Fruit fly (Drosophila melanogaster) S2 (cell line): Measurements from ENCODE around the gene Nup153.
A peak's percentile ranks its signal among the peaks of the same experiment; 100 is the strongest.

Experiments used
- CG8478 ChIP-seq: fragments of >200 bp; optimal IDR thresholded peaks from 2 replicates; lab custom pipeline; 2018
- CTCF ChIP-seq, 2 experiments: fragments of >200 bp; optimal IDR thresholded peaks; 2 replicates each; lab custom pipeline; 2018

Nup153 gene

DNA sequence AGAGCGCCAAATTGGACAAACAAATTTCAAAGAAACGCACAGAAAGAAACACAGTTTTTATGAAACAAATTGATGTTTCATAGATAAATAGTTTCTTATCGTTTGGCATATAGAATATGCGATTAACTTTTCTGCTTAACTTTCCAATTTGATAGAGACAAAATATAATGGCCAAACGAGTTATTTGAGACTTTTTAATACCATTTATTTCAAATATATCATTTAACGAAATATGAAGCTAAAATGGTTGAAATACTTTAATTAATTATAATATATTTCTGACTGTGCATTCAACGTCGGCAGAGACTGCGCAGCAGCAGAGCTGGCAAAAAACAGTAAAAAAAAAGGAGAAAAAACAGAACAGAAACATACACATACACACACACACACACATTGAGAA lies 13.5 kb upstream of the Nup153 start:
- TF ChIP-seq CG8478 (no peak), CTCF (optimal IDR thresholded peaks at IDR 0.05; lab: Kevin White, UChicago) (no peak)

DNA sequence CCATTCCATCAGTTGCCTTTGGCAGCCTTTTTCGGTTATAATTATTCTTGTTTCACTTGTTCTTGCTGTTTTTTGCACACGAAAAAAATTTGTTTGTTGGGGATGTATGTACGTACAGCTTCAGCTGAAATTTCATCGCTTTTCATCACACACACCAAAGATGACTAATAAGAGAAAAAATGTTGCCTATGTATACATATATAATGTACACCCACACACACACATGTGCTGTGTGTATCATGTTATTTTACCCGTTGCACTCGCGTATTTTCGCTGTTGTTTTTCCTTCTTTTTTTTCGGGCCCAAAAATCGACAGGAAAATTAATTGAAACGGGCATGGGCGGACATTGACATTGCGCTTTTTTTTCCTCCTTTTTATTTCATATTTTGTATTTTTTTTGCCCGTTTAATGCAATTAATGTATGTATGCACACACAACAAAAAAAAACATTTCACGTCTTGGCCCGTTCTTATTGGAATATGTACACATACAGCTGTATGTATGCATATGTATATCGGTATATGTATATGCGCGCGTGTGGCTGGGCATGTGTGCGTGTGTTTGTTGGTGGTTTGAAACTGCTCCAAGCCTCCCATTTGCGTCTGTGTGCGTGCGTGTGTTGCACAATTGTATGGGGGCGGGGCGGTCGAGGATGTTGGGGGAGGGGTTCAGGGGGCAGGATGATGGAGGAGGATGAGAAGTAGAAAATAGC lies 12.7 kb upstream of the Nup153 start:
- TF ChIP-seq CG8478 = no peak
- TF ChIP-seq CTCF (optimal IDR thresholded peaks at IDR 0.05; lab: Kevin White, UChicago) = no peak

DNA sequence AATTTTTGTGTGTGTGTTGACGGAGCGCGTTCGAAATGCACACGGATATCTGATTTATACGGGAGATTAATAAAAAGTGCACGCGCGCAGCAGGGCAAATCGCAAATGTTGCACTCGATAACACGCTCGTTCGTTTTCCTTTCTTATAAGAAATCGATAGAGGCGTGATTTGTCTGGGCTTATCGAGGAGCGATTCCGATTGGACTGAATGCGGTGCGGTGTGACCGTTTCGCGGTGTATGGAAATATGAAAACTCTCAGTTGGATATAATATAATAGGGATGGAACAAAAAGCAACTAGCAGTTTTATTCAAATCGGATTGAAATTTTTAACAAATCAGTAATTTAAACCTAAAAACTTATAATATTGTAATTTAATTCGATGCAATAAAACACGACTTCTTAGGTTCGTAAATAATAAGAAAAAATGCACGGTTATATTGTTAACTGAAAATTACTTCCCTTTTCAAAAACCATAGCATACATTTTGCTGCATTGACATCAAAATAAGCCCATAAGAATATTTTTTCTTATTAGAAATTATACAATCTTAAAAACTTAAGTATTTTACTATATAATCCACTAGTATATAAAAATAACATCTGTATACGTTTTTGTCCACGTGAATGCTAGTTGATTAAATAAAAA lies 11.9 kb upstream of the Nup153 start, which contains the start of gene CanA-14F:
CanA-14F (minus strand) TSS at position 152 of the 647 bp plus-strand sequence.
- no peak for TF ChIP-seq CTCF (optimal IDR thresholded peaks at IDR 0.05; lab: Kevin White, UChicago)
- TF ChIP-seq CG8478 = no peak

DNA sequence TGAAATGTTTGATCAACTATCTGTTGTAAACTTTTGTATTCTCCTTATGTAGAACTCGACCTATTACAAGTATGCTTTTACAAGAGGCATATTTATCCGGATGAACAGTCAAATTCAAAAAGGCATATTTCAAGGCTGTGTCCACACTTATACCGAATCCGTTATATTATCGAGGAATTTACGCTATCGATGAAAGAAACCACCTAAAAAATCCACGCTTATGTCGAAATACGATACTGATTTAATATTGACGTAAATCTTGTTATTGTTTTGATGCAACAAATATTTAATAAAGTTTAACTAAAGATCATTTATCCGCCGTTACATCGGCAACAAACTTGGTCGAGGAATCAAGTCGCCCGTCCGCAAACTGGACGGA lies 11.4 kb upstream of the Nup153 start, which contains the start of gene CG13014:
CG13014 (plus strand) TSS at position 206 of the 379 bp plus-strand sequence.
- TF ChIP-seq CG8478 (no peak), CTCF (optimal IDR thresholded peaks at IDR 0.05; lab: Kevin White, UChicago) (no peak)

DNA sequence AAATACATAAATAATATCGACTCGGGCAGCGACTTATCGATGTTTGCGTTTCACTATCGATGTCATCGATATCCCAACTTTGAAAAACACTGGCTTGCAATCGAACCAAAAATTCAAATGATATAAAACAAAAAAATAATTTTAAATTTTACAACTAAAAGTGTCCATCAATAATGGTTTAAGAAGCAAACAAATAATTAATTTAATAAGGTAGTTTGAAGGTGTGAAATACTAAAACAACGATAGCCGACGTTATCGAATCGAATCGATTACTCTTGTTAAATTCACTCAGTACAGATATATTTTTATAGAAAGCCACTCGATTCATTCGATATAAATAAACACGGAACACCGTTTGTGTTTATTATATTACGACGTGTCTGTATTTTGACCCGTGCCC lies 5.6 kb upstream of the Nup153 start, which contains the start of the genes SMC3 and Ubc7:
SMC3 (minus strand) TSS at position 22 of the 400 bp plus-strand sequence.
Ubc7 (plus strand) TSS at position 260 of the 400 bp plus-strand sequence.
- TF ChIP-seq CG8478 (no peak), CTCF (optimal IDR thresholded peaks at IDR 0.05; lab: Kevin White, UChicago) (no peak)

DNA sequence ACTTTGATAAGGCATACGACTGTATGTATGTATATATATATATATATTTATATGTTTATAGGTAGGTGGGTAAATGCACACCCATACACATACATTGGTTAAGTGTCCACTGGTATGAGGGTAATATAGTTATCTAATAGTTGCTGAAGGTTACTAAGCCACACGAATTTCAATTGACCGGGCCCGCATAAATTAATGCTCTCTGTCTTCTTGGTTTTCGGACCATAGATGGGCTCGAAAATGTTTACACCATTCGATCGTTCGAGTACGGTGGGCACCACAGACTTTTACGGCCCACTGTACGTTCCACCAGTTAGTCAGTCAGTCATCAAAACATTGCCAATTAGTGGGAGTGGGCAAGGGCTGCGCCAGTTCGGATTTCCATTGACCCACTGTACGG lies 3.6 kb upstream of the Nup153 start:
- TF ChIP-seq CG8478 (no peak), CTCF (optimal IDR thresholded peaks at IDR 0.05; lab: Kevin White, UChicago) (no peak)

DNA sequence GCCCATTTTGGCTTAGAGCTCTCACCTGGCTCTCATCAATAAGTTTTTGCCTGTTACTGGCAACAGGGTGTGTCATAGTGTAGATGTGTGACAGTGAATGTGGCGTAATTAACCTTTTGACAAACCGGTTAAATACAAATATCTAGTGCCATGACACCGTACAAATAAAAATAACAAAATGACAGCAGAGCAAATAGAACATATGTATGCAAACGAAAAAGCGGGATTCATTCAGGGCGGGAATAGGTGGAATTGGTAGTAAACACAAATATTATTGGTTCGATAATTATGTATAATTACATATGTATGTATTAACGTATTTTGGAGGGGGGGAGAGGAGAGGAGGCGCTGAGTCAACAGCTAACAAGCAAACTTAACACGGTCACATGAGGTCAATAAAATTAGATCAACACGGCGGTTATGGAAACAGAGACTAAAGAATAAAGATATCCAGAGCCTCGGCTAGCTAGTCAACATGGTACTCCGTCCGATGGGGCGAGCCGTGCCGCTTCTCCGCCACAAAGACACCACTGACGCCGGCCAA lies 2.7 kb upstream of the Nup153 start:
- TF ChIP-seq CG8478 (no peak), CTCF (optimal IDR thresholded peaks at IDR 0.05; lab: Kevin White, UChicago) (no peak)

DNA sequence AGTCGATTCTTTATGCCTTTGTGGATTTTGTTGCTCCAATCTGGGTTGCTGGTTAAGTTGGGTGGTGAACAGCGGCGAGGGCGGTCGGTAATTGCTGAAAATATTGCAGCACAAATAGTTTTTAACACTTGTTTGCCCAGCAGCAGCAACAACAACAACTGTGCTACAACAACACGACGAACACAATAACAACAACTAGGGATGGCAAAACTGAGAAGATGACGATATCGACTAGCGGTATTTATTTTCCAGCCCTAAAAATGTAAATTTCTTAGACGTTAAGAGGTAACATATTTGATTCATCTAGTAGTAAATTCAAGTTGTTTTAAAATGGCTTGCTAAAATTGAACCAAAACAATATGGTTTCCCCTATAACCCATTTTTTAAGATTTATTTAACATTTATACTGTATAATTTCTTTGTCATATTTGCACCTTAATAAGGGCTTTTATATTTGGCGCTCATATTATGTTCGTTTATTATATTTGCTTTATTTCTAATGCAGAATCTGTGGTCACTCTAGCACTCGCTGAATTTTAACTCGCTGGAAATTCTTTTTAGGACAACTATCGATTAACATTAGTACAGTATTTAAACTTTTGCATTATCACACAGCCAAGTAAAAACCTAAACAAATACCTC lies 584 bp upstream of the Nup153 start:
- TF ChIP-seq CG8478 = no peak
- no peak for TF ChIP-seq CTCF (optimal IDR thresholded peaks at IDR 0.05; lab: Kevin White, UChicago)

DNA sequence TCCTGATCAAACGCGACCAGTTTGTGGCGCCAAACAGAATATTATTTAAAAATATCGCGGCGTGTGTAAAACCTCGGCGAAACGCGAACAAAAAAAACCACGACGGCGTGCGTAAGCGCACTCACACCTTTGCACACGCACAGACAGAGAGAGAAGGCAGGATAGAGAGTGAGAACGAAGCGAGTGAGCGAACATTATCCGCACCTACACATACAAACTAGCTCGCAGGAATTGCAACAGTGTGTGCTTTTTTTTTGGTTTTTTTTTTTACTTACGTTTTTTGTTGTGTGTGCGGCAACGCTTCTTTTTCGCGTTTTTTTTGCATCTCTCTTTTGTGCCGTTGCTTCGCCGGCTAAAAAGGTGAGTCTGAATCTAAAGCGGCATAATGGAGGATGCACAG lies 729 bp downstream of the Nup153 start:
- no peak for TF ChIP-seq CG8478
- TF ChIP-seq CTCF (optimal IDR thresholded peaks at IDR 0.05; lab: Kevin White, UChicago) = no peak

DNA sequence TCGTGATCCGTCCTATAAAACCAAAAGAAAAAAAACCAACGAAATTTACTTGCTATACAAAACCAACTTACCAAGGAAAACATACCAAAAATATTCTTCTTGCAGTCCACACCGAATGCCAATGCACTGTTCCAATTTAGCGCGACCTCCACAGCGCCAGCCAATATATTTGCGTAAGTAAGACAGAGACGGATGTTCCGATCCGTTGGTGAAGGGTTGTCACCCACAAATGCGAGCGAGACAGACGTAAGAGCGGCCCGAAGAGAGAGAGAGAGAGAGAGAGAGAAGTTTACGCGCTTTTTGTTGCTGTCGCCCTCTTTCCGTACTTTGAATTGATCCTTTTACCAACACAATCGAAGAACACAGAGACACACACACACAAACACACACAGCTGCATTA lies 8.8 kb downstream of the Nup153 start:
- TF ChIP-seq CTCF (optimal IDR thresholded peaks at IDR 0.05; lab: Kevin White, UChicago) (no peak), CG8478 (no peak)

DNA sequence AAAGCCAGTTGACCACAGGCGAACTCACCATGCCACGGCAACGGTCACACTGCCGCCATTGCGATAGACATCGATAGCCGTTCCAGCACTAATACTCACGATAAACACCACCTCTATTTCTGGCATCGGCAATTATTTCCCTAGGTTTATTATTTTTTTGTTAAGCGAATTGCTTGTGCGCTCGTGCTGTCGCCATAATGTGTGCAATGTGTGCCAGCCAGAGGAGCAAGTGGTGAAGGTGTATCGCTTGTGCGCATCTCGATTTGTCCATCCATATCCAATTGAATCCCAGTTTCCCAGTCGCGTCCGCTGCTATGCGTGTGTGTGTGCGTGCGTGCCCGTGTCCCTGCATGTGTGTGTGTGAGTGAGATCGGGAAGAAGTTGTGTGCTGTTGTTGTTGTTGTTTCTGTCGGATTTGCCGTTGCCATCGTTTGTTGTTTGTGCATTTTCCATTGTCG lies 11.6 kb downstream of the Nup153 start, which contains the start of gene mbt:
mbt (plus strand) TSS at position 85 of the 458 bp plus-strand sequence.
- peak; percentile 9 to 31 for TF ChIP-seq CTCF (optimal IDR thresholded peaks at IDR 0.05; lab: Kevin White, UChicago)
- no peak for TF ChIP-seq CG8478

DNA sequence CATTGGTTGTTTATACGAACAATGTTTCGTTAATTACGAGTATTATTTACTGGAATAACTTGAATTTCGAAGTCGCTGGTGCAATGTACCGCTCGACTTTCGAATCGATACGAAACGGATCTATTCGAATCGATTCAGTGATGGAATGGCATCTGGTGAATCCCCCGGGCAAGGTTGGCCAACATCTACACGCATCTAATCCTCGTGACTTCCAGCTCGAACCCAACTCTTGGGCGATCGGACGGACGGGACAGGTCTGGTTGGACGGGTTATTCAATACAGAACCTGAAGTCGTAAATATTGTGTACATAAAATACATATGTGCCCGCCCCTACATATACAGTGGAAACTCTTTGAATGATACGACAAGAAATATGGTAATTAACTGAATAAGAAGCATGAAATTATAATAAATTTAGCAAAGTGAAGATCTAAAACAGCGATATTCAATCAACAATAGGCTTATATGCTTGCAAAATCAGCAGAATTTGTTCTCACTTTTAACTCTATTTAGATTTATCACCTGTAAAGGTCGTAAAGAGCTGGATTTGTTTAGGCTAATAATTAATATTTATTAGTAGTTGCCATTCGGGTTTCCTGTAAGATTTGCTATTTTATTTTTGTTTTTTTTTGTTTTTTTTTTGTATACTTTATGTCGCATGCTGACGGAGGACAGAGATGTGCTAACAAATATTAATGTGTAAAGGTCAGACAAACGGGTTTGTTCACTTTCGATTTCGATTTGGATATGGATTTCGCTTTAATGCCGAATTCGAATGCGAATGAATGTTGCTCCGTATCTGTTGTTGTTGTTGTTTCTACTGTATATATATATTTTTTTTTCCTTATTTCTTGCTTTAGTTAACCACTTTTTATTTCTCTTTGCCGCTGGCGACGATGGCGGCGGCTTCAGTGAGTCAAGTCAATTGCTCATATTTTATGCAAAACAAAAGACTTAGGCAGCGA lies 18.0 kb downstream of the Nup153 start:
- no peak for TF ChIP-seq CTCF (optimal IDR thresholded peaks at IDR 0.05; lab: Kevin White, UChicago)
- no peak for TF ChIP-seq CG8478

DNA sequence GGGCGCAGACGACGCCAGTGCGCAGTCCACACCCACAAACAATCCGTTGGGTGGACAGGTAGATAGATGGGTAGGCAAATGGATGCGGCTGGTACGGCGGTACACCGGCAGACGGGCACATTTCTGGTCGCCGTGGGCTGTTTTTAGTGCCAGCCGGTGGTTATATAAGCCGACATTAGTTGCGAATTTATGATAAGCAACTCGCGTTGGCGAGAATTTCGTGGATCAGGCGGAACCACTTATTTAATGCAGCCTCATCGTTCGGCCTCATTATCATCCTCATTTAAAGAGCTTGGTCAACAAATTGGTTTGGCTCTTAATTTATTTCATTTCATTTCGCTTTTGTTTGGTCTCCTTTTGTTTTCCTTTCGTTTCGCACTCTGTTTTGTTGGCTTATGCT lies 19.7 kb downstream of the Nup153 start:
- TF ChIP-seq CTCF (optimal IDR thresholded peaks at IDR 0.05; lab: Kevin White, UChicago) (no peak), CG8478 (no peak)

DNA sequence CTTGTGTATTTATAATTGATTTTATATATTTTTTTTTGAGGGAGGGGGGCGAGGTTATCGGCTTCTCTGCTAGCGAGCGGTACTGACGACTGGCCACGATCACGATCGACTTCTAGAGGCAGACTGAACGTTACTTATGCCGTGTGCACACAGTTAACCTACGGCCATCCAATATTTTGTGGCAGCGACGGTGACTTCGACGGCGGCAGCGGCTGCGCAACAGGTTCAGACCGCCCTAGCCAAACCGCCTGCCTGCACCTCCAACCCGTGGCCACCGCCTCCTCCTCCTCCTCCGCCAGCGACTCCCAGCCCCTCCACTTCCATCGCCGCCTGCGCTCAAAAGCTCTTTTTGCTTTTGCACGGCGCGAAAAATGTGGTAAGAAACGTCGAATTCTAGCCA lies 22.4 kb downstream of the Nup153 start, which contains the start of gene CG9782:
CG9782 (minus strand) TSS at position 128 of the 400 bp plus-strand sequence.
- TF ChIP-seq CG8478 (no peak), CTCF (optimal IDR thresholded peaks at IDR 0.05; lab: Kevin White, UChicago) (no peak)
